Worm (Caenorhabditis elegans): ENCODE data around the gene R12B2.3.

Gene R12B2.3

DNA sequence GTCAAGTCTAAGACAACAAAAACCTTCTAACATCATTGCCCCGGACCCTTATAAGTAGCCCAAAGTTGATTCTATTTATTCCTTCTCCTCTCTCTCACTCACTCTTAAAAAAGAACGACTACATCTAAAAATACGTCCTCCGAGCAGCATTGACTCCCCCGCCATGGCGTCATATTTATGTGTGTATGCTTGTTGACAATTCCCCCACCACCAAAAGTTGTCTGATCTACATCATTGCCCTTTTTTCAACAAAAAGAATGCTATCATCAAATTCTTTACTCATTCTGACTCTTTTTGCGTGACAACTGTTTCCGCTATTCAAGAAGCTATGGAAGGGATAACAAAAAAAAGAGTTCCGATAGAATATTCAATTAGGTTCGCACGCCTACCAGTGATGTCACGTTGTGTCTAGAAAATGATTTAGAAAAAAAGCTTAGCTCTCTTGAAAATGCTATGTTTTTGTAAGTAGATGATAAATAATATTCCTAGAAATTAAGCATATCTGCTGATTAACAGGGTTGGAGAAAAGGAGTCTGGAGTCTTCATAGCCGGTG lies 47.8 kb upstream of the R12B2.3 start (continued):
- TF ChIP-seq efl-1 (optimal IDR thresholded peaks at IDR 0.05), result no peak
- TF ChIP-seq efl-1 (GFP tag; optimal IDR thresholded peaks at IDR 0.05 in 1 of 2), result no peak
- TF ChIP-seq mef-2 (tag; optimal IDR thresholded peaks at IDR 0.05), result peak; percentile 21
- no peak for TF ChIP-seq efl-3 (GFP tag; optimal IDR thresholded peaks at IDR 0.05)
- TF ChIP-seq lin-13 (GFP tag; optimal IDR thresholded peaks at IDR 0.05), result no peak
- peak; percentile 49 for TF ChIP-seq fkh-10 (GFP tag; optimal IDR thresholded peaks at IDR 0.05)
- no peak for TF ChIP-seq irx-1 (tag; optimal IDR thresholded peaks at IDR 0.05)
- no peak for TF ChIP-seq rnt-1 (tag; optimal IDR thresholded peaks at IDR 0.05)
- TF ChIP-seq ceh-90 (tag; optimal IDR thresholded peaks at IDR 0.05), result no peak
- no peak for TF ChIP-seq snpc-4 (tag; optimal IDR thresholded peaks at IDR 0.05)
- peak; percentile 45 for TF ChIP-seq nhr-71 (tag; optimal IDR thresholded peaks at IDR 0.05)
- no peak for TF ChIP-seq vab-15 (tag; optimal IDR thresholded peaks at IDR 0.05)
- no peak for TF ChIP-seq ztf-4 (tag; optimal IDR thresholded peaks at IDR 0.05)
- TF ChIP-seq nhr-12 (tag; optimal IDR thresholded peaks at IDR 0.05), result no peak
- TF ChIP-seq ceh-8 (GFP tag; optimal IDR thresholded peaks at IDR 0.05), result no peak
- TF ChIP-seq mdl-1 (tag; optimal IDR thresholded peaks at IDR 0.05), result no peak
- no peak for TF ChIP-seq isw-1 (GFP tag; IDR thresholded peaks at IDR 0.05)
- TF ChIP-seq pax-3 (tag; optimal IDR thresholded peaks at IDR 0.05), result no peak
- peak; percentile 74 for TF ChIP-seq unc-86 (tag; optimal IDR thresholded peaks at IDR 0.05)
- no peak for TF ChIP-seq lin-39 (tag; optimal IDR thresholded peaks at IDR 0.05)
- TF ChIP-seq nhr-11 (tag; optimal IDR thresholded peaks at IDR 0.05), result no peak
- no peak for TF ChIP-seq nhr-84 (tag; optimal IDR thresholded peaks at IDR 0.05)
- TF ChIP-seq pag-3 (tag; optimal IDR thresholded peaks at IDR 0.05; ENCODE audit: borderline replicate concordance, insufficient read depth), result no peak

ce11 chrIII:5758519-5759099 lies 46.8 kb upstream of the R12B2.3 start:
- TF ChIP-seq ceh-88 (GFP tag; IDR thresholded peaks at IDR 0.05) (0 out of 2 replicates have a peak, but pooled peaks have one; percentile 7), ces-1 (GFP tag; optimal IDR thresholded peaks at IDR 0.05) (no peak), nhr-84 (tag; optimal IDR thresholded peaks at IDR 0.05) (no peak), xbp-1 (tag; optimal IDR thresholded peaks at IDR 0.05) (peak; percentile 60), dpl-1 (GFP tag; optimal IDR thresholded peaks at IDR 0.05) (peak in 1 of 3 experiments; percentile 35), nhr-71 (tag; optimal IDR thresholded peaks at IDR 0.05) (peak; percentile 91), Y116A8C.19 (tag; optimal IDR thresholded peaks at IDR 0.05; ENCODE audit: borderline replicate concordance) (no peak), alr-1 (tag; optimal IDR thresholded peaks at IDR 0.05; ENCODE audit: borderline replicate concordance) (no peak), snu-23 (GFP tag; optimal IDR thresholded peaks at IDR 0.05) (peak; percentile 27), snpc-4 (tag; optimal IDR thresholded peaks at IDR 0.05) (no peak), pqm-1 (tag; optimal IDR thresholded peaks at IDR 0.05) (no peak), nhr-90 (tag; optimal IDR thresholded peaks at IDR 0.05; ENCODE audit: poor library complexity) (no peak), zag-1 (tag; optimal IDR thresholded peaks at IDR 0.05) (no peak), nhr-85 (tag) (no peak), lin-14 (GFP tag; optimal IDR thresholded peaks at IDR 0.05) (peak; percentile 94), aly-2 (tag; optimal IDR thresholded peaks at IDR 0.05) (no peak), hpl-2 (GFP tag; optimal IDR thresholded peaks at IDR 0.05) (no peak), ets-5 (GFP tag; IDR thresholded peaks at IDR 0.05) (no peak), nhr-76 (tag; optimal IDR thresholded peaks at IDR 0.05) (no peak), sup-37 (GFP tag; optimal IDR thresholded peaks at IDR 0.05) (no peak), egl-13 (tag; optimal IDR thresholded peaks at IDR 0.05) (peak; percentile 78), hlh-17 (GFP tag; optimal IDR thresholded peaks at IDR 0.05; ENCODE audit: borderline replicate concordance) (no peak), dsc-1 (tag; optimal IDR thresholded peaks at IDR 0.05) (peak; percentile 74), irx-1 (tag; optimal IDR thresholded peaks at IDR 0.05) (peak; percentile 52), unc-98 (GFP tag; IDR thresholded peaks at IDR 0.05) (no peak), pag-3 (tag; optimal IDR thresholded peaks at IDR 0.05; ENCODE audit: borderline replicate concordance, insufficient read depth) (no peak), mab-9 (GFP tag; IDR thresholded peaks at IDR 0.05) (peak; percentile 50; the same call in 1 of the 2 replicates), skn-1 (tag; optimal IDR thresholded peaks at IDR 0.05) (no peak), ceh-63 (GFP tag; optimal IDR thresholded peaks at IDR 0.05) (peak; percentile 57), nhr-12 (tag; optimal IDR thresholded peaks at IDR 0.05) (no peak), zip-4 (GFP tag; optimal IDR thresholded peaks at IDR 0.05) (no peak), jun-1 (tag; optimal IDR thresholded peaks at IDR 0.05) (no peak), ceh-8 (GFP tag; optimal IDR thresholded peaks at IDR 0.05) (no peak), nhr-11 (tag; optimal IDR thresholded peaks at IDR 0.05) (peak; percentile 40), C16A3.4 (tag; optimal IDR thresholded peaks at IDR 0.05) (peak; percentile 10)
